Fruit fly (Drosophila melanogaster): ENCODE results near the gene CG13999.

The CG13999 gene

dm6 chr2L:5997609-5998229, 41.5 kb upstream of the CG13999 start:
- TF ChIP-seq Bdp1 (GFP tag; optimal IDR thresholded peaks at IDR 0.05) (no peak), CG10462 (GFP tag; optimal IDR thresholded peaks at IDR 0.05) (no peak), CG18764 (GFP tag; optimal IDR thresholded peaks at IDR 0.05) (no peak), Pdp1 (GFP tag; optimal IDR thresholded peaks at IDR 0.05) (no peak), Sry-β (GFP tag; optimal IDR thresholded peaks at IDR 0.05) (peak; percentile 45), ERR (GFP tag; optimal IDR thresholded peaks at IDR 0.05) (no peak), CG11504 (tag; optimal IDR thresholded peaks at IDR 0.05) (no peak), slou (GFP tag; optimal IDR thresholded peaks at IDR 0.05) (no peak), dan (GFP tag; IDR thresholded peaks at IDR 0.05) (no peak), CG6813 (GFP tag; optimal IDR thresholded peaks at IDR 0.05) (peak; percentile 78), peb (GFP tag; IDR thresholded peaks at IDR 0.05) (no peak), CG3838 (GFP tag; optimal IDR thresholded peaks at IDR 0.05) (no peak), dmrt99B (tag; optimal IDR thresholded peaks at IDR 0.05) (no peak), sima (GFP tag; optimal IDR thresholded peaks at IDR 0.05) (no peak), CG11093 (GFP tag; IDR thresholded peaks at IDR 0.05) (no peak), CG4854 (GFP tag; optimal IDR thresholded peaks at IDR 0.05) (no peak), CG15073 (GFP tag; optimal IDR thresholded peaks at IDR 0.05) (no peak), D19A (tag; optimal IDR thresholded peaks at IDR 0.05) (peak; percentile 34), org-1 (GFP tag; optimal IDR thresholded peaks at IDR 0.05) (peak; percentile 50), Elba2 (GFP tag; optimal IDR thresholded peaks at IDR 0.05) (no peak), HHEX (GFP tag; optimal IDR thresholded peaks at IDR 0.05) (peak; percentile 77), gce (GFP tag; IDR thresholded peaks at IDR 0.05) (peak; percentile 37; the same call in 1 of the 3 replicates), CG7786 (GFP tag; optimal IDR thresholded peaks at IDR 0.05) (no peak), ato (GFP tag; IDR thresholded peaks at IDR 0.05; ENCODE audit: partially characterized antibody) (no peak), shn (GFP tag; optimal IDR thresholded peaks at IDR 0.05) (peak; percentile 1), fd102C (GFP tag; optimal IDR thresholded peaks at IDR 0.05) (peak; percentile 13), emc (GFP tag; optimal IDR thresholded peaks at IDR 0.05) (no peak), CG10267 (tag; optimal IDR thresholded peaks at IDR 0.05) (peak; percentile 39), CG11723 (GFP tag; optimal IDR thresholded peaks at IDR 0.05) (peak; percentile 78), CG2202 (tag; optimal IDR thresholded peaks at IDR 0.05) (peak; percentile 48), CG14050 (GFP tag; IDR thresholded peaks at IDR 0.05) (no peak), bsh (GFP tag; optimal IDR thresholded peaks at IDR 0.05) (peak; percentile 13 to 56), sr (GFP tag; IDR thresholded peaks at IDR 0.05) (0 out of 3 replicates have a peak, but pooled peaks have one; percentile 4), Camta (GFP tag; optimal IDR thresholded peaks at IDR 0.05) (no peak), gem (tag; optimal IDR thresholded peaks at IDR 0.05) (no peak), C15 (GFP tag; IDR thresholded peaks at IDR 0.05) (no peak), CG2678 (tag; optimal IDR thresholded peaks at IDR 0.05) (no peak), jigr1 (GFP tag; IDR thresholded peaks at IDR 0.05) (no peak), ind (GFP tag; optimal IDR thresholded peaks at IDR 0.05) (no peak), CG1529 (GFP tag; optimal IDR thresholded peaks at IDR 0.05) (peak; percentile 40), wor (GFP tag; IDR thresholded peaks at IDR 0.05) (no peak), grau (tag; optimal IDR thresholded peaks at IDR 0.05) (peak; percentile 34), odd (GFP tag; optimal IDR thresholded peaks at IDR 0.05) (peak; percentile 84), ATbp (GFP tag; optimal IDR thresholded peaks at IDR 0.05) (peak; percentile 71), Hand (GFP tag; optimal IDR thresholded peaks at IDR 0.05) (no peak), Blimp-1 (GFP tag; optimal IDR thresholded peaks at IDR 0.05) (no peak), Doc2 (GFP tag; IDR thresholded peaks at IDR 0.05) (no peak), CG33557 (GFP tag; optimal IDR thresholded peaks at IDR 0.05) (peak; percentile 66), CG11085 (GFP tag; IDR thresholded peaks at IDR 0.05) (no peak), Dek (tag; optimal IDR thresholded peaks at IDR 0.05) (no peak)
